Worm (Caenorhabditis elegans): ENCODE data around the gene emb-27.
A peak's percentile ranks its signal among the peaks of the same experiment; 100 is the strongest.

emb-27 gene

DNA sequence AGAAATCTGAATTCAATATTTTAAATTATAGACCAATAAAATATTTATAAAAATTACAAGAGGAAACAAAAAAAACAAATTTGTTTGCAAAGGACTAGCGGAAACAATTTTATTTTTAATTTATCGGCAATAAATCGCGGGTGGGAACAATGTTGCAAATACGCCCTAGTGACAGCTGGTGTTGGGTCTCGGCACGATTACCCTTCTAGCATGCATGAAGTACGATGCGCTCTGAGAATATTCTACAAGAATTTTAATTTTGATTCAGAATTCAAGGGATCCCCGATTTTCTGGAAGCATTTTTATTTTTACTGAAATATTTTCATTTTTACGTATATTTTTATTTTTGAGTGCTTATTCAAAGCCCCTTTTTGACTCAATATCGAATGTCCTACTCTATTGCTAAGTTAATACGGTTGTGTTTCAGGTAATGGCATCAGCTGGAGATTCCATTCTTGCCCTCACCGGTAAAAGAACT, 23.1 kb upstream of the emb-27 start, which contains the start of the genes mig-5 and cct-1 (continued):
- peak; percentile 7 for TF ChIP-seq chd-7 (tag; optimal IDR thresholded peaks at IDR 0.05)
- TF ChIP-seq hmg-20 (GFP tag; IDR thresholded peaks at IDR 0.05) = peak; percentile 73; the same call in 1 of the 2 replicates
- TF ChIP-seq rpc-1 (optimal IDR thresholded peaks at IDR 0.05) = peak; percentile 41
- TF ChIP-seq rpc-1 (tag; optimal IDR thresholded peaks at IDR 0.05) = no peak
- peak; percentile 72 for TF ChIP-seq tbp1 (GFP tag; optimal IDR thresholded peaks at IDR 0.05)
- TF ChIP-seq lin-40 (tag; optimal IDR thresholded peaks at IDR 0.05) = peak; percentile 96
- TF ChIP-seq ztf-6 (GFP tag; IDR thresholded peaks at IDR 0.05) = no peak
- peak; percentile 83 for TF ChIP-seq F23B12.7 (tag; optimal IDR thresholded peaks at IDR 0.05; ENCODE audit: insufficient read depth)
- TF ChIP-seq madf-10 (tag; optimal IDR thresholded peaks at IDR 0.05) = peak; percentile 86
- 0 out of 2 replicates have a peak, but pooled peaks have one; percentile 33 for TF ChIP-seq attf-6 (GFP tag; IDR thresholded peaks at IDR 0.05)
- peak; percentile 99 for TF ChIP-seq mcd-1 (GFP tag; IDR thresholded peaks at IDR 0.05)
- peak; percentile 85 for TF ChIP-seq madf-6 (GFP tag; IDR thresholded peaks at IDR 0.05)
- peak; percentile 83; the same call in 1 of the 2 replicates for TF ChIP-seq madf-3 (GFP tag; IDR thresholded peaks at IDR 0.05)
- peak; percentile 64 for TF ChIP-seq gei-17 (GFP tag; optimal IDR thresholded peaks at IDR 0.05)
- no peak for TF ChIP-seq sea-2 (GFP tag; IDR thresholded peaks at IDR 0.05)
- TF ChIP-seq unc-62 (GFP tag; optimal IDR thresholded peaks at IDR 0.05) = no peak
- TF ChIP-seq ceh-91 (GFP tag; IDR thresholded peaks at IDR 0.05) = peak; percentile 87
- no peak for TF ChIP-seq F57A8.1 (GFP tag; optimal IDR thresholded peaks at IDR 0.05)
- no peak for TF ChIP-seq Y79H2A.3 (GFP tag; conservative IDR thresholded peaks at IDR 0.05)
- no peak for TF ChIP-seq mes-4 (tag; optimal IDR thresholded peaks at IDR 0.05)
- TF ChIP-seq ceh-27 (GFP tag; optimal IDR thresholded peaks at IDR 0.05) = peak; percentile 84
- TF ChIP-seq attf-3 (GFP tag; conservative IDR thresholded peaks at IDR 0.05) = peak; percentile 79
- peak; percentile 82 for TF ChIP-seq ceh-100 (GFP tag; IDR thresholded peaks at IDR 0.05)
- peak; percentile 77 for TF ChIP-seq K12H6.12 (tag; optimal IDR thresholded peaks at IDR 0.05)
- TF ChIP-seq tbx-9 (tag; optimal IDR thresholded peaks at IDR 0.05; ENCODE audit: borderline replicate concordance) = no peak
- TF ChIP-seq hlh-26 (GFP tag; conservative IDR thresholded peaks at IDR 0.05) = no peak
- TF ChIP-seq snpc-4 (GFP tag; optimal IDR thresholded peaks at IDR 0.05) = peak; percentile 57
- TF ChIP-seq snpc-4 (tag; optimal IDR thresholded peaks at IDR 0.05) = peak; percentile 75 to 83 (median 76)
- TF ChIP-seq snpc-3.4 (tag; optimal IDR thresholded peaks at IDR 0.05) = peak; percentile 26
- TF ChIP-seq nhr-90 (tag; optimal IDR thresholded peaks at IDR 0.05) = no peak
- TF ChIP-seq dox-1 (GFP tag; IDR thresholded peaks at IDR 0.05) = peak; percentile 95
- no peak for TF ChIP-seq F39B2.1 (GFP tag; IDR thresholded peaks at IDR 0.05)
- TF ChIP-seq unc-130 (GFP tag; optimal IDR thresholded peaks at IDR 0.05) = peak; percentile 67
- TF ChIP-seq sdz-38 (tag; optimal IDR thresholded peaks at IDR 0.05) = no peak
- TF ChIP-seq bed-2 (GFP tag; IDR thresholded peaks at IDR 0.05) = no peak
- no peak for TF ChIP-seq F57C9.4 (tag; optimal IDR thresholded peaks at IDR 0.05)
- peak; percentile 79 for TF ChIP-seq lsl-1 (GFP tag; optimal IDR thresholded peaks at IDR 0.05)
- TF ChIP-seq snpc-1.3 (tag; optimal IDR thresholded peaks at IDR 0.05; ENCODE audit: insufficient read depth) = peak; percentile 62
- TF ChIP-seq Y53F4B.3 (GFP tag; IDR thresholded peaks at IDR 0.05) = no peak
- TF ChIP-seq hlh-12 (tag; optimal IDR thresholded peaks at IDR 0.05) = no peak
- no peak for TF ChIP-seq nfya-2 (GFP tag; IDR thresholded peaks at IDR 0.05)
- no peak for TF ChIP-seq aptf-3 (GFP tag; IDR thresholded peaks at IDR 0.05)
- TF ChIP-seq ceh-79 (tag; optimal IDR thresholded peaks at IDR 0.05) = no peak
- TF ChIP-seq zim-3 (tag; optimal IDR thresholded peaks at IDR 0.05) = no peak
- TF ChIP-seq T26A5.8 (tag; optimal IDR thresholded peaks at IDR 0.05) = no peak
- TF ChIP-seq ama-1 (optimal IDR thresholded peaks at IDR 0.05) = no peak
- TF ChIP-seq ama-1 (GFP tag; optimal IDR thresholded peaks at IDR 0.05) = no peak
- TF ChIP-seq hsf-1 (GFP tag; IDR thresholded peaks at IDR 0.05) = peak; percentile 90
- peak; percentile 74 for TF ChIP-seq lir-1 (GFP tag; conservative IDR thresholded peaks at IDR 0.05)
- peak; percentile 96 for TF ChIP-seq attf-5 (GFP tag; optimal IDR thresholded peaks at IDR 0.05)
